Worm (Caenorhabditis elegans): Measurements from ENCODE around the gene fip-2.

Gene fip-2

DNA sequence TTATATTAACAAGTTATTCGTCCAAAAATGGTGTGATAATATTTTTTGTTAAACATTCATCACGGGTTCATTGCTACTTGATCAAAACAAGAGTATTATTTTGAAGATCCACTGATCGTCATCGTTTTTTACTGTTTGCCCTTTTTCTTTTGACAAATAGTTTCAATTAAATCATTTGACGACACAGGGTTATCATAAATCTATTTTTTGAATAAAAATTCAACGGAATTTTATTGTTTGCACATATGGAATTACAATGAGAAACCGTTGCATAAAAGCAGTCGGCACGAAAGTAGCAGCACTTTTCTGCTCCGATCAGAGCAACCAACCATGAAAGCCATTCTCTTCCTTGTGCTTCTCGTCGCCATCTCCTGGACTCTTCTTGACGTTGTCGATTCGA lies at the start of gene fip-2:
Gene fip-2, plus strand, starts transcription at position 301 of the 400 bp plus-strand sequence.
- TF ChIP-seq unc-62 (GFP tag; optimal IDR thresholded peaks at IDR 0.05): no peak

DNA sequence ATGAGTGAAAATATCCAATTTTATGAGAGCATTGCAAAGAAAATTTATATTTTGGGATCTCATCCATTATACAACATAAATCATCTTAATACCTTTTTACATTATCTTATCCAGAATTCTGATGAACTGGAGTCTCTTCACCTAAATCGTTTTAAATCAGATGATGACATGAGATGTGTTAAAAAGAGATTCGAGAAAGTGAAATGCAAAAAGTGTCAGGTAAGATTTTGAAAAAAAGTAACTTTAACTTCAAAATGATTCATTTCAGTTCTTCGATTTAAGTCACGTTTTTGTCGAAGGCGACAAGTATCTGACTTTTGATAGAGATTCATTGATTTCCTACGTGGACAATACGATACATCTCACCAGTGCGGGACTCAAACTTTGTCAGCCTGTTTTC lies 48.9 kb upstream of the fip-2 start:
- no peak for TF ChIP-seq unc-62 (GFP tag; optimal IDR thresholded peaks at IDR 0.05)

DNA sequence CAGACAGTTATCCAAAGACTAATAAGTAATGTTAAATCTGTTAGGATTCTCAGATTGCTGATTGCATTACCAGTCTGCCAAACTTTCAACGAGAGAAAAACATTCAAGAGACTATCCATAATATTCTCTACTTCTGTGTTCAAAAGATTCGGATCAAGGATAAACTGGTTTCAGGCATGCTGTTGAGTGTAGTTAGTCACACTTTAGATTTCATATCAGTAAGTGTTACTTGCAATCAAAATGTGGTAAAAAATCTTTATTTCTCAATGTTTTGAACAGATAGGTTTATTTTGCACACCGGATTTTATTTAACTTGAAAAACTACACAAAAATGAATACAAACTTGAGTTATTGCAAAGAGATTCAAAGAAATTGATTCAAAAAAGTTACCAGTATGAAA lies 45.7 kb upstream of the fip-2 start, which contains the start of gene oac-41:
Gene oac-41, minus strand, starts transcription at position 101 of the 400 bp plus-strand sequence.
- no peak for TF ChIP-seq unc-62 (GFP tag; optimal IDR thresholded peaks at IDR 0.05)

DNA sequence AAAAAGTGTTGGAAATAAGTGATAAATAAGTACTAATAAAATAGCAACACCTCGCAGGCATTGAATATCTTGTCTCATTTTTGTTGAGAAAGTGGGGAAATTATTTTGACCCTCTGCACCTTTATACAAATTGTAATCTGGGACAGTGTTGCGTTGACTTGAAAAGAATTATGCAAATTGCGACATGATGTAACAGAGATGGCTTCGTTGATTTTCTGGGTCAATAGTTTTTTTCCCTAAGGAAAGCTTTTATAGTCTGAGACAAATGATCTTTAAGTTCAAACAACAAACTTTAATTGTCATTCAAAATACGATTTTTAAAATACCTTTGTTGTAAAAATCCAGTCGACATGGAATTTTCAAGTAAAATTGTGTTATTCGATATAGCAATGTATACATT lies 43.1 kb upstream of the fip-2 start, which contains the start of gene bus-1:
Gene bus-1, minus strand, starts transcription at position 101 of the 400 bp plus-strand sequence.
- no peak for TF ChIP-seq unc-62 (GFP tag; optimal IDR thresholded peaks at IDR 0.05)

DNA sequence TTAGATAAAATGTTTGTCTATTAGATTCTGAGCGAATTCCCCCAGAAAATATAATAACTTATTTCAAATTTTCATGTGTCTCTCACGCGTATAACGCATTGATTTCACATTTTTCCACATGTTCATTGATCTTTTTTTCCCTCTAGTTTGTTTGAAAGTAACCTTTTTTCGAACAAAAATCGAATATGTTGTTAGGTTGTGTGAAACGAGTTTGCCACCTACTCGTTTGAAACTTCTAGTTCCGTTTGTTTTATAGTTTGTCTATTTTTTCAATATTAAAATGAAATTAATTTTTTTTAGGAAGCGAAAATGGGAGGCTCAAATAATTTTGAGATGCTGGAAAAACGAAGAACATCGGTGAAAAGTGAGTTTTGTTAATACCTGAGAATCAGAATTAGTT lies 37.5 kb upstream of the fip-2 start, which contains the start of gene C25E10.5:
Gene C25E10.5, plus strand, starts transcription at position 301 of the 400 bp plus-strand sequence.
- TF ChIP-seq unc-62 (GFP tag; optimal IDR thresholded peaks at IDR 0.05): no peak

DNA sequence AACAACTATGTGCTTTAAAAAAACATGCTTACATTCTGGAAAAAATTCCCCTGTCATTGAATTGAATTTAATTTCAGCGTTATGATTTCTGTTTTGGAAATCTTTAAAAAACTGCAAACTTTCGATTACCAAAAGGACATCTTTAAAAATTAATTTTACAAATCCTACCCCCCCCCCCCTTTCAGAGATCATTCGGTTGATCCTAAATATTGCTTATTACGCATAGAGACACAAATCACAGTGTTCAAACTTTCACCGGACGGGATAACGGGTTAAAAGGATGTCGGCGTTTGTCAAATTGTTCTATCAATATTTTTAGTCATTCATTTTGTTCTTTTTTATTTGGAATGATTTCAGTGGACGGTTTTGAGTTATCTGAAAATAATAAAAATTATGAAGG lies 34.5 kb upstream of the fip-2 start, which contains the start of gene C25E10.4:
Gene C25E10.4, plus strand, starts transcription at position 301 of the 400 bp plus-strand sequence.
- no peak for TF ChIP-seq unc-62 (GFP tag; optimal IDR thresholded peaks at IDR 0.05)

DNA sequence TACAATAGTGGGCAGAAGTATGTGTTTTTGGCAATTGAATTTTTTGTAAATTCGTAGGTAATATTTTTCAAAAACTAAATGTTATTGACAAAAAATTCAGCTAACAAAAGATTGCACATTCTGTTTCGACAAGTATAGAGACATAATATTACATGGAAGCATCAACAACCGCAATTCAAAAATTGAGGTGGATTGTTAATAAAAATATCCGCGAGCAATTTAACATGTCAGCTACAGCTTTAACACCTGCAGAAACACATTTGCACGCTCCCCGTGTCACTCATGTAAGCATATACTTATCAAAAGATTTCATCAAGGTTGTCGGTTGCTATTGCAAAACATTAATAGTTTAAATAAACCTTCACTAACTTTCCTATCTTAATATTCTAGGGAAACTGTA lies 32.1 kb upstream of the fip-2 start, which contains the start of gene srsx-34:
Gene srsx-34, plus strand, starts transcription at position 301 of the 400 bp plus-strand sequence.
- no peak for TF ChIP-seq unc-62 (GFP tag; optimal IDR thresholded peaks at IDR 0.05)

DNA sequence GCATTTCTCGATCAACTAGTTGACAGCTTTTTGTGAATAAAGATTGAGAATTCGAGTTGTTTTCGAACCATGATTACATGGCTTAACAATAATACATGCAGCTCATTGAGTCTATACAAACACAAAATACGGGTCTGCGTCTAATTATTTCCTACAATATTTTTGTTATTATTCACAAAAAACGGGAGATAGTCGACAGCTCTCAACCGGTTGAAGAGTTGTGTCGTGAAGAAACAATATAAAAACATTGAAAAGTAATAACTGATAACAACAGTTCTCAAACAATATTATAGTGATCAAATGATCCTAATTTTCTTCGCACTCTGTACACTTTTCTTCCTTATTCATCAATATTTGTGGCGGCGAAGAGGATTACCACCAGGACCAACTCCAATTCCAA lies 26.7 kb upstream of the fip-2 start, which contains the start of gene cyp-33B1:
Gene cyp-33B1, plus strand, starts transcription at position 301 of the 400 bp plus-strand sequence.
- TF ChIP-seq unc-62 (GFP tag; optimal IDR thresholded peaks at IDR 0.05): no peak

DNA sequence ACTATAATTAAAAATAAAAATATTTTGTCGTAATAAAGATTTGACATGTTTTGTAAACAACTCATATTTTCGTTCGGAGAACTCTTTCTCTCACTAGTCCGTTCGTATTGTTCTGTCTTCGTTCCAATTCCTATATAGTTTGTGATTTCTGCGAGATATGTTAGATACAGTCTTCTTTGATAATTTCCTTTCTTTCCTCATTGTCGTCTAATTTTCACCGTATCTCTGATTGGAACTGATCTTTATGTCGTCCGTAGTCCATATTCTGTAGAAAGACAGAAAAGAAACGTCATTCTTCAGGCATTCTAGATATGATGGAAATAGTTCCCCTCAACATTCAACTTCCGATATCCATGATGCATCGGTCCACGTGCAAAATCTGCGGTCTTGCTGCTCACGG lies 22.9 kb upstream of the fip-2 start, which contains the start of gene nhr-30:
Gene nhr-30, plus strand, starts transcription at position 301 of the 400 bp plus-strand sequence.
- TF ChIP-seq unc-62 (GFP tag; optimal IDR thresholded peaks at IDR 0.05): no peak

DNA sequence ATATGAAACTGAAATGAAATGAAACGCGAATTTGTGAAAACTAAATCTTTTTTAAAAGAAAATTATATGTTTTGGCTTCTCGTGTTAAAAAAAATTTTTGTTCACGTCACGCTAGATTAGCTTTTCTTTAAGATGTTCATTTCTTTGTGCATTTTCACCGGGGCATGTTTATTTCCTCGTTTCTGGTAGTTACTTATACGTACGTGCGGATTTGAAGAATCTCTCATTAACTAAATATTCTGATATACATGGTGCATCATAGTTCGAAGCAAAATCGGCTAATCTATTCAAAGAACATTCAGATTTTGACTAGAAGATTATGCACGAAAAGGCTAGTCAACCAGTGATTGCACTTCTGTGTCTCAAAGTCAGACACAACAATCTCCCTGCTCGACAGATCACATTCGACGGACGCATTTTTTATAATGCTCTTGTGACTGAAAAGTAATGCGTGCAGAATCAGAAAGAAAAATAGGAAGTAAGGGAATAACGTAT lies 20.2 kb upstream of the fip-2 start, which contains the start of gene C25E10.17:
Gene C25E10.17, minus strand, starts transcription at position 51 of the 495 bp plus-strand sequence.
- no peak for TF ChIP-seq unc-62 (GFP tag; optimal IDR thresholded peaks at IDR 0.05)

DNA sequence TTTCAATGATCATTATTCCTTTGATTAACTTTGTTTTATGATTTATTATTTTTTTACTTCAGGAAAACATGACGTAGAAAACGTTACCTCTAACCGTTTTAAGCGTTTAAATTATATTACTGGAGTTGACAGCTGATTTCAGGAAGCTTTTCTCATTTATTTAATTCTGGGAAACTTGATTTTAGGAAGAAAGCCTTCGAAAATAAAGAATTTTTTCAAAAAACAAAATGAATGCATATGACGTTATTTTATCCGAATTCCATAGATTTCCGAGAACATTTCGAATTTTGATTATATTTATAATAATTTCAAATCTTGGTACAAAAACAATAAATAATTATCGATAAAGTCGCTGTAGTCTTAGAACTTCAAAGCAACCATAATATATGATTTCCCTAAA lies 18.5 kb upstream of the fip-2 start:
- TF ChIP-seq unc-62 (GFP tag; optimal IDR thresholded peaks at IDR 0.05): no peak

DNA sequence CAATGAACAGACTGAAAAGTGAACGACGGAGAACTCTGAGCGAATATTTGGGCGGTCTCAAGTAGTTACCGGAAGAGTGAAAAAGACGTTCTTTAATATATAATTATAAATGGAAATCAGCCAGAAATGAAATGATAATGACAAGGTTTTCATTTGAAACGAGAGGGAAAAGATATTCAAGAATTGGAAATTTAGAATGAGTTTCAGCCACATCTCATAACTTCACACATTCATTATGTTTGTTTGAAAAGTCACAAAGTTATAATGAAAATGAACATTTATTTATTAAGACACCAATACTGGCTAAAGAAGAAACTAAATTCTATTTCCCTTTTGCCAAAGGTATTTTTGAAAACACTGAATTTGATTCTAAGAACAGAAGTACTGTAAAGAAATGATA lies 16.7 kb upstream of the fip-2 start, which contains the start of gene C25E10.7:
Gene C25E10.7, minus strand, starts transcription at position 101 of the 400 bp plus-strand sequence.
- no peak for TF ChIP-seq unc-62 (GFP tag; optimal IDR thresholded peaks at IDR 0.05)

DNA sequence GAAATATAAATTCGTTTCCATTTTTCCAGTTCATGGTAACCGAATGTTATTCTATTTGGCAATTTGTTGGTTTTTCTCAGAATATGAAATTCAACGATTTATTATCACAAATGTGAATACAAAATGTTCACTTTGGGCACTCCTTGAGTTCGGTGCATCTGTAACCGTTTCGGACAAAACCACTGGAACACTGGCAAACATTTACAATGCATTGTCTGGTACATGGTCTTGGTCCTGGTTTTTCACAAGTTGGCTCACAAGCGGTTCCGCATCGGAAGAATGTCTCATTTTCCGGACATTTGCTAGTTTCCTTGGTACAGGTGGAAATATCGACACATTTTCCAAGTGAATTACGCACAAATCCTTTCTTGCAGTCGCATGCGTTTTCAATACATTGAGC lies 14.5 kb upstream of the fip-2 start:
- no peak for TF ChIP-seq unc-62 (GFP tag; optimal IDR thresholded peaks at IDR 0.05)

DNA sequence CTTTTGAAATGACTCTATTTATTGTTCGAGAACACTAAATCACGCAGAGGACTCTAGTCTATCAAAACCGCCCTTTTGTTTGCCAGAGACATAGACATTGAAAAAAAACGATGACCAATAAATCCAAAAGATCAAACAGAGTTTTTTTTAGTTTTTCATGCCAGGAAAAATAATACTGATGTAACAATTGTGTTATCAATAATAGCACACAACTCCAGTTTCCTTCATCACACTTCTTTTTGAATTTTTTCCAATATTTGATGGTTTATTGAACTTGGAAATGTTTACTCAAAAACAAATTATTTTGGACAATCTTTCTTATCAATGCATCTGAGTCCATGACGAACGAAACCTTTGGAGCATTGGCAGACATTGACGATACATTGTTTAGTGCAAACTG lies 13.8 kb upstream of the fip-2 start, which contains the start of gene C25E10.8:
Gene C25E10.8, minus strand, starts transcription at position 101 of the 400 bp plus-strand sequence.
- TF ChIP-seq unc-62 (GFP tag; optimal IDR thresholded peaks at IDR 0.05): no peak

DNA sequence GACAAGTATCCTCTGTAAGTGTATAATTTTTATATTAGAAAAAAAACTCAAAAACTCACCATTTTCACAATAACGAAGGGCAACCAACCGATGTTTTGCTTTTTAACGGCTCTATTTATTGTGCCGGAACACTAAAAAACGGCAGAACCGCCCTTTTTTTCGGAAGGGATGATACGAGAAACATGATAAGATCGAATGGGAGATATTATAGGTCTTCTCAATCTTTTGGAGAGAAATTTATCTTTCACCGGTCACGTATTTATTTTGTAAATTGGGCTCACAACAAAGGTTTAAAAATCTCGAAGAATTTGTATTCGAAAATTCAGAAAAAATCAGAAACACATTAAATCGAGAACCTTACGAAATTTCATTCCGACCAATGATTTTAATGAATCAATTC lies 13.0 kb upstream of the fip-2 start, which contains the start of gene swm-1:
Gene swm-1, minus strand, starts transcription at position 101 of the 400 bp plus-strand sequence.
- no peak for TF ChIP-seq unc-62 (GFP tag; optimal IDR thresholded peaks at IDR 0.05)

DNA sequence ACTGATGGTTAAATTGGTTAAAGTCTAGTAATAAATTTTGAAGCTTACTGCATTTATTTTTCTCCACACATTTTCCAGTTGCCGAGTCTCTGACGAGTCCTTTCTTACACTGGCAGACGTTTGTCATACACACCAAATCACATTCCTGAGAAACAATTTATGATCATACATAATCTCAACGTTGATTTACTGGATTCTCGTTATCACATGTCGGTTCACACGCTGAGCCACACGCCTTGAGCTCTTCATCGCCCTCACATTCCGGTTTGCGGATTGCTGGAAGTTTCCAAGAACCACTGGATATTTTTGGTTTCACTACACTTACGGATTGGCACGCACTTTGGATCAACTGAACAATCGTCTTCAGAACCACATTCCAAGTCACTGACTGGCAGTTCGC lies 12.1 kb upstream of the fip-2 start:
- no peak for TF ChIP-seq unc-62 (GFP tag; optimal IDR thresholded peaks at IDR 0.05)

DNA sequence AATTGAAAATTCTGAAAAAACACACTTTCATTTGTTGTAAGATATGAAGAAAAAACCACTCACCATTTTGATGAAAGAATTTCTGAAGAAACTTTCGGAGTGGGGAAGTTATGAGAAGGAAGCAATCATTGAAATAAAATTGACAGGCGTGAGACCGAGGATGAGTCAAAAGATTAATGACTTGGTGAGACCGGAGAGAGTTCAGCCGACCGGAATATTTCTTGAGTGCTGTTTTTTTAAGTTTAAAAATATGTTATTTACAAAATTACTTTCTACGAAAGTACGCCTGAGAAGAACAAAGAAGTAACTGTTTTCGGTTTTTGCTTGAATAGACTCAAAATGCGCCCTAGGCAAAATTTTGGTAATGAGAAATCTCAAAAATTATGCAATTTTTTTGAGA lies 11.5 kb upstream of the fip-2 start, which contains the start of gene C25E10.10:
Gene C25E10.10, minus strand, starts transcription at position 101 of the 400 bp plus-strand sequence.
- TF ChIP-seq unc-62 (GFP tag; optimal IDR thresholded peaks at IDR 0.05): no peak
